Worm (Caenorhabditis elegans) whole organism, midembryonic: ENCODE measurements around the gene str-71.

Experiments
- cog-1 ChIP-seq: sonication (generic microtip); optimal IDR thresholded peaks from 2 replicates; lab custom pipeline; 2016; ENCODE audit warnings: missing genetic modification characterization, missing compliant biosample characterization
- med-1 ChIP-seq: sonication (generic microtip); optimal IDR thresholded peaks from 2 replicates; lab custom pipeline; 2017; ENCODE audit warnings: missing genetic modification characterization, mild to moderate bottlenecking, missing compliant biosample characterization, antibody characterized with exemption, missing genetic modification reagents; ENCODE audit not compliant: insufficient read depth
- ref-1 ChIP-seq: fragments of 200-800 bp; sonication (Bioruptor generic); conservative IDR thresholded peaks from 2 replicates; pipeline ENCODE4 v1.3.6; 2022; ENCODE audit warnings: missing genetic modification reagents, missing genetic modification characterization, missing compliant biosample characterization
- ztf-23 ChIP-seq: fragments of 200-800 bp; sonication (Bioruptor generic); IDR thresholded peaks from 2 replicates; pipeline ENCODE4 v1.3.6; 2022; ENCODE audit warnings: missing genetic modification reagents, missing genetic modification characterization, missing compliant biosample characterization

DNA sequence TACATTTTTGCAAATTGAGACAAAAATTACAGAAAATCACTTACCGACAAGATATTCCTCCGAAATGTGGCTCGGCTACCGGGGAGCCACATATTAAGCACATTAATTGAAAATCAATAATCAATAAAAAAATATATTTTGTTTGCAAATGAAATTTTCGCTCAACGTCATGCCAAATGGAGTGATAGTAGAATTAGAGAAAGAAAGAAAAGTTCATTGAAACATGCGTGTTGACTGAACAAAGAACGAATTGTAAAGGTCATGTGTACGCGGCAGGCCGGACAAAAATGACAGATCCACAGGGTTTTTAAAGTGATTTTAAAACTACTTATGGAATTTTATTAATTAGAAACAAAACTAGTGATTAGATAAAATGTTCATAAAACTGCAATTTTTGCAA, 24.6 kb upstream of the str-71 start:
- TF ChIP-seq ref-1 (no peak), med-1 (no peak), cog-1 (tag; lab: Kevin White, UChicago) (no peak), ztf-23 (GFP tag; lab: Robert Waterston, UW) (no peak)
